Fruit fly (Drosophila melanogaster) whole organism, embryonic: ENCODE results near the gene SkpD.

Experiments used
- ATbp ChIP-seq: fragments of 200-800 bp; sonication (Bioruptor generic); optimal IDR thresholded peaks from 2 replicates; lab custom pipeline; 2017; ENCODE audit warnings: missing biosample characterization, mild to moderate bottlenecking, missing genetic modification characterization, missing genetic modification reagents
- Asciz ChIP-seq: fragments of 200-800 bp; sonication (Bioruptor generic); optimal IDR thresholded peaks from 2 replicates; lab custom pipeline; 2017; ENCODE audit warnings: missing biosample characterization, mild to moderate bottlenecking, missing genetic modification characterization, missing genetic modification reagents
- Blimp-1 ChIP-seq: fragments of 200-800 bp; sonication (Bioruptor generic); optimal IDR thresholded peaks from 3 replicates; lab custom pipeline; 2018; ENCODE audit warnings: missing biosample characterization, missing genetic modification characterization, mild to moderate bottlenecking, moderate library complexity, missing genetic modification reagents
- CG10565 ChIP-seq: fragments of 200-800 bp; sonication (Bioruptor generic); optimal IDR thresholded peaks from 3 replicates; lab custom pipeline; 2016; ENCODE audit warnings: missing biosample characterization, mild to moderate bottlenecking, missing genetic modification characterization
- CG11504 ChIP-seq: fragments of 200-800 bp; sonication (Bioruptor generic); optimal IDR thresholded peaks from 3 replicates; lab custom pipeline; 2019; ENCODE audit warnings: missing biosample characterization, mild to moderate bottlenecking, missing genetic modification characterization, moderate library complexity
- CG12219 ChIP-seq: fragments of 200-800 bp; sonication (Bioruptor generic); optimal IDR thresholded peaks from 3 replicates; lab custom pipeline; 2018; ENCODE audit warnings: missing biosample characterization, mild to moderate bottlenecking, missing genetic modification characterization
- CG1529 ChIP-seq: fragments of 200-800 bp; sonication (Bioruptor generic); optimal IDR thresholded peaks from 3 replicates; lab custom pipeline; 2018; ENCODE audit warnings: missing biosample characterization, missing genetic modification characterization
- CG1603 ChIP-seq: fragments of 200-800 bp; sonication (Bioruptor generic); optimal IDR thresholded peaks from 2 replicates; lab custom pipeline; 2019; ENCODE audit warnings: missing biosample characterization, mild to moderate bottlenecking, missing genetic modification characterization, moderate library complexity
- CG18262 ChIP-seq: fragments of 200-800 bp; optimal IDR thresholded peaks from 3 replicates; lab custom pipeline; 2019; ENCODE audit warnings: missing biosample characterization, mild to moderate bottlenecking, missing genetic modification characterization, moderate library complexity
- CG18764 ChIP-seq: fragments of 200-800 bp; sonication (Bioruptor generic); optimal IDR thresholded peaks from 3 replicates; lab custom pipeline; 2016; ENCODE audit warnings: missing biosample characterization, missing genetic modification characterization
- CG2875 ChIP-seq: fragments of 200-800 bp; sonication (Bioruptor generic); optimal IDR thresholded peaks from 2 replicates; lab custom pipeline; 2017; ENCODE audit warnings: missing biosample characterization, mild to moderate bottlenecking, missing genetic modification characterization, missing genetic modification reagents
- CG31441 ChIP-seq: fragments of 200-800 bp; sonication (Bioruptor generic); IDR thresholded peaks from 2 replicates; pipeline ENCODE4 v1.3.6; 2022; ENCODE audit warnings: missing biosample characterization, missing genetic modification characterization
- CG33213 ChIP-seq: fragments of 200-800 bp; sonication (Bioruptor generic); optimal IDR thresholded peaks from 3 replicates; lab custom pipeline; 2016; ENCODE audit warnings: missing biosample characterization, missing genetic modification characterization
- CG34376 ChIP-seq: fragments of 200-800 bp; sonication (Bioruptor generic); optimal IDR thresholded peaks from 2 replicates; lab custom pipeline; 2018; ENCODE audit warnings: missing biosample characterization, mild to moderate bottlenecking, missing genetic modification characterization
- CG4730 ChIP-seq: fragments of 200-800 bp; sonication (Bioruptor generic); IDR thresholded peaks from 2 replicates; pipeline ENCODE4 v1.3.6; 2022; ENCODE audit warnings: missing biosample characterization, missing genetic modification characterization
- CG6254 ChIP-seq: fragments of 200-800 bp; sonication (Bioruptor generic); optimal IDR thresholded peaks from 3 replicates; lab custom pipeline; 2017; ENCODE audit warnings: mild to moderate bottlenecking, missing biosample characterization, missing genetic modification reagents, missing genetic modification characterization
- CG6689 ChIP-seq: fragments of 200-800 bp; sonication (Bioruptor generic); IDR thresholded peaks from 2 replicates; pipeline ENCODE4 v1.3.6; 2022; ENCODE audit warnings: missing biosample characterization, missing genetic modification characterization
- CG7786 ChIP-seq: fragments of 200-800 bp; sonication (Bioruptor generic); optimal IDR thresholded peaks from 2 replicates; lab custom pipeline; 2016; ENCODE audit warnings: missing biosample characterization, missing genetic modification characterization
- CG7839 ChIP-seq: fragments of 200-800 bp; sonication (Bioruptor generic); optimal IDR thresholded peaks from 3 replicates; lab custom pipeline; 2018; ENCODE audit warnings: missing biosample characterization, mild to moderate bottlenecking, missing genetic modification characterization, moderate library complexity
- CG8765 ChIP-seq: fragments of 200-800 bp; sonication (Bioruptor generic); IDR thresholded peaks from 2 replicates; pipeline ENCODE4 v1.3.6; 2022; ENCODE audit warnings: missing biosample characterization, missing genetic modification characterization
- CG8924 ChIP-seq: fragments of 200-800 bp; optimal IDR thresholded peaks from 3 replicates; lab custom pipeline; 2019; ENCODE audit warnings: missing biosample characterization, mild to moderate bottlenecking, missing genetic modification characterization, moderate library complexity
- CG9817 ChIP-seq: fragments of 200-800 bp; sonication (Bioruptor generic); optimal IDR thresholded peaks from 2 replicates; lab custom pipeline; 2018; ENCODE audit warnings: missing biosample characterization, mild to moderate bottlenecking, missing genetic modification characterization, moderate library complexity
- CHES-1-like ChIP-seq: fragments of 200-800 bp; sonication (Bioruptor generic); optimal IDR thresholded peaks from 2 replicates; lab custom pipeline; 2016; ENCODE audit warnings: missing biosample characterization, missing genetic modification characterization
- Chrac-16 ChIP-seq: fragments of 200-800 bp; sonication (Bioruptor generic); optimal IDR thresholded peaks from 3 replicates; lab custom pipeline; 2016; ENCODE audit warnings: missing biosample characterization, missing genetic modification characterization
- D ChIP-seq, 2 experiments: fragments of 200-800 bp in 1 of 2; fragments of >200 bp in 1 of 2; sonication (Bioruptor generic) in 1 of 2; optimal IDR thresholded peaks; 2 replicates in 1 of 2; 3 replicates in 1 of 2; lab custom pipeline; 2017; ENCODE audit warnings: mild to moderate bottlenecking in 1 of 2, missing biosample characterization in 1 of 2, missing genetic modification characterization in 1 of 2, missing genetic modification reagents in 1 of 2
- Doc2 ChIP-seq: fragments of 200-800 bp; sonication (Bioruptor generic); IDR thresholded peaks from 2 replicates; pipeline ENCODE4 v1.3.6; 2022; ENCODE audit warnings: missing biosample characterization, missing genetic modification characterization
- Drgx ChIP-seq: fragments of 200-800 bp; sonication (Bioruptor generic); IDR thresholded peaks from 2 replicates; pipeline ENCODE4 v1.3.6; 2022; ENCODE audit warnings: missing biosample characterization, missing genetic modification characterization
- Fer3 ChIP-seq: fragments of 200-800 bp; sonication (Bioruptor generic); optimal IDR thresholded peaks from 2 replicates; lab custom pipeline; 2018; ENCODE audit warnings: missing biosample characterization, mild to moderate bottlenecking, missing genetic modification characterization, moderate library complexity
- Gsc ChIP-seq: fragments of 200-800 bp; sonication (Bioruptor generic); IDR thresholded peaks from 2 replicates; pipeline ENCODE4 v1.3.6; 2022; ENCODE audit warnings: missing biosample characterization, missing genetic modification characterization
- Hr39 ChIP-seq: fragments of >200 bp; optimal IDR thresholded peaks from 2 replicates; lab custom pipeline; 2017
- MESR4 ChIP-seq: fragments of 200-800 bp; sonication (Bioruptor generic); optimal IDR thresholded peaks from 2 replicates; lab custom pipeline; 2018; ENCODE audit warnings: missing biosample characterization, mild to moderate bottlenecking, missing genetic modification characterization, moderate library complexity
- Meics ChIP-seq: fragments of 200-800 bp; sonication (Bioruptor generic); optimal IDR thresholded peaks from 2 replicates; lab custom pipeline; 2017; ENCODE audit warnings: missing biosample characterization, mild to moderate bottlenecking, missing genetic modification characterization
- NfI ChIP-seq: fragments of 200-800 bp; sonication (Bioruptor generic); optimal IDR thresholded peaks from 3 replicates; lab custom pipeline; 2018; ENCODE audit warnings: missing biosample characterization, mild to moderate bottlenecking, missing genetic modification characterization, moderate library complexity
- Pdp1 ChIP-seq, 2 experiments: fragments of 200-800 bp; sonication (Bioruptor generic); optimal IDR thresholded peaks; 3 replicates each; lab custom pipeline; 2016; ENCODE audit warnings: missing biosample characterization in 2 of 2, missing genetic modification characterization in 2 of 2, mild to moderate bottlenecking in 1 of 2, moderate library complexity in 1 of 2
- Sry-δ ChIP-seq: fragments of 200-800 bp; sonication (Bioruptor generic); optimal IDR thresholded peaks from 2 replicates; lab custom pipeline; 2016; ENCODE audit warnings: missing biosample characterization, missing genetic modification characterization
- TFAM ChIP-seq: fragments of 200-800 bp; sonication (Bioruptor generic); optimal IDR thresholded peaks from 2 replicates; lab custom pipeline; 2017; ENCODE audit warnings: missing biosample characterization, missing genetic modification characterization, inconsistent platforms
- cad ChIP-seq: fragments of >200 bp; optimal IDR thresholded peaks from 2 replicates; lab custom pipeline; 2017; ENCODE audit warnings: missing biosample characterization, missing genetic modification characterization
- cwo ChIP-seq: fragments of 200-800 bp; sonication (Bioruptor generic); optimal IDR thresholded peaks from 3 replicates; lab custom pipeline; 2017; ENCODE audit warnings: missing biosample characterization, missing genetic modification characterization, mild to moderate bottlenecking, moderate library complexity, missing genetic modification reagents
- da ChIP-seq: fragments of 200-800 bp; sonication (Bioruptor generic); optimal IDR thresholded peaks from 2 replicates; lab custom pipeline; 2016; ENCODE audit warnings: missing biosample characterization, missing genetic modification characterization
- dmrt11E ChIP-seq: fragments of 200-800 bp; sonication (Bioruptor generic); optimal IDR thresholded peaks from 3 replicates; lab custom pipeline; 2018; ENCODE audit warnings: missing biosample characterization, mild to moderate bottlenecking, missing genetic modification characterization, moderate library complexity
- inv ChIP-seq: fragments of 200-800 bp; sonication (Bioruptor generic); IDR thresholded peaks from 2 replicates; pipeline ENCODE4 v1.3.6; 2022; ENCODE audit warnings: missing biosample characterization, missing genetic modification characterization; ENCODE audit not compliant: partially characterized antibody
- otp ChIP-seq: fragments of 200-800 bp; sonication (Bioruptor generic); IDR thresholded peaks from 3 replicates; pipeline ENCODE4, ENCODE4 v1.3.6; 2022; ENCODE audit warnings: missing biosample characterization, missing genetic modification characterization
- pros ChIP-seq: fragments of 200-800 bp; sonication (Bioruptor generic); optimal IDR thresholded peaks from 3 replicates; lab custom pipeline; 2019; ENCODE audit warnings: missing biosample characterization, mild to moderate bottlenecking, missing genetic modification characterization, moderate library complexity
- pzg ChIP-seq: fragments of 200-800 bp; sonication (Bioruptor generic); optimal IDR thresholded peaks from 3 replicates; lab custom pipeline; 2018; ENCODE audit warnings: missing biosample characterization, mild to moderate bottlenecking, missing genetic modification characterization, moderate library complexity
- shn ChIP-seq: fragments of 200-800 bp; sonication (Bioruptor generic); optimal IDR thresholded peaks from 3 replicates; lab custom pipeline; 2016; ENCODE audit warnings: missing biosample characterization, missing genetic modification characterization
- sima ChIP-seq: fragments of 200-800 bp; sonication (Bioruptor generic); optimal IDR thresholded peaks from 2 replicates; lab custom pipeline; 2016; ENCODE audit warnings: missing biosample characterization, missing genetic modification characterization
- sob ChIP-seq: fragments of 200-800 bp; sonication (Bioruptor generic); IDR thresholded peaks from 2 replicates; pipeline ENCODE4 v1.3.6; 2022; ENCODE audit warnings: missing biosample characterization, missing genetic modification characterization
- tup ChIP-seq: fragments of 200-800 bp; sonication (Bioruptor generic); optimal IDR thresholded peaks from 2 replicates; lab custom pipeline; 2016; ENCODE audit warnings: missing biosample characterization, mild to moderate bottlenecking, missing genetic modification characterization, moderate library complexity
- z ChIP-seq: fragments of 200-800 bp; sonication (Bioruptor generic); IDR thresholded peaks from 3 replicates; pipeline ENCODE4 v1.3.6; 2022; ENCODE audit warnings: missing biosample characterization, missing genetic modification characterization

Gene SkpD

dm6 chrX:19846701-19847383 lies 34.3 kb downstream of the SkpD start (continued):
- peak; percentile 81 for TF ChIP-seq CG8765 (GFP tag; lab: Robert Waterston, UW)
- TF ChIP-seq CG7786 (GFP tag; lab: Kevin White, UChicago), result peak; percentile 94
- peak; percentile 92 for TF ChIP-seq CG1529 (GFP tag; lab: Kevin White, UChicago)
- TF ChIP-seq CG33213 (GFP tag; lab: Kevin White, UChicago), result peak; percentile 86
- peak; percentile 95 for TF ChIP-seq otp (GFP tag; lab: Robert Waterston, UW)
- TF ChIP-seq cwo (GFP tag; lab: Kevin White, UChicago), result peak; percentile 85
- TF ChIP-seq Gsc (GFP tag; lab: Robert Waterston, UW), result peak; percentile 88
- peak; percentile 93 for TF ChIP-seq CG31441 (GFP tag; lab: Robert Waterston, UW)
- TF ChIP-seq Chrac-16 (GFP tag; lab: Kevin White, UChicago), result peak; percentile 95
- peak; percentile 78 for TF ChIP-seq pros (GFP tag; lab: Kevin White, UChicago)
- TF ChIP-seq tup (GFP tag; lab: Kevin White, UChicago), result peak; percentile 74
- no peak for TF ChIP-seq inv (GFP tag; lab: Robert Waterston, UW)
- TF ChIP-seq Pdp1 (GFP tag; optimal IDR thresholded peaks at IDR 0.05; lab: Kevin White, UChicago), result peak; percentile 90 to 95
- TF ChIP-seq pzg (GFP tag; lab: Kevin White, UChicago), result peak; percentile 5
- peak; percentile 81 for TF ChIP-seq CG18764 (GFP tag; lab: Kevin White, UChicago)
- TF ChIP-seq ATbp (GFP tag; lab: Kevin White, UChicago), result peak; percentile 93
- peak; percentile 85 for TF ChIP-seq Doc2 (GFP tag; lab: Robert Waterston, UW)
- peak; percentile 54 for TF ChIP-seq TFAM
- peak; percentile 96 for TF ChIP-seq CG1603 (tag; lab: Kevin White, UChicago)
- peak; percentile 92 for TF ChIP-seq NfI (GFP tag; lab: Kevin White, UChicago)
- peak; percentile 87 for TF ChIP-seq CG6254 (GFP tag; lab: Kevin White, UChicago)
- no peak for TF ChIP-seq D (optimal IDR thresholded peaks at IDR 0.05; lab: Kevin White, UChicago)
- TF ChIP-seq D (GFP tag; optimal IDR thresholded peaks at IDR 0.05; lab: Kevin White, UChicago), result peak; percentile 95
- TF ChIP-seq cad, result no peak
- TF ChIP-seq Blimp-1 (GFP tag; lab: Kevin White, UChicago), result peak; percentile 92
- TF ChIP-seq CHES-1-like (GFP tag; lab: Kevin White, UChicago), result peak; percentile 95
- TF ChIP-seq CG10565 (GFP tag; lab: Kevin White, UChicago), result no peak
- peak; percentile 96 for TF ChIP-seq Drgx (GFP tag; lab: Robert Waterston, UW)
- TF ChIP-seq CG2875 (GFP tag; lab: Kevin White, UChicago), result peak; percentile 91
- peak; percentile 95 for TF ChIP-seq CG6689
- TF ChIP-seq sob (GFP tag; lab: Robert Waterston, UW), result peak; percentile 93
- TF ChIP-seq CG18262 (tag; lab: Kevin White, UChicago), result peak; percentile 91
- peak; percentile 48 for TF ChIP-seq MESR4
- TF ChIP-seq z, result peak; percentile 65
- TF ChIP-seq CG7839 (tag; lab: Kevin White, UChicago), result peak; percentile 95
- peak; percentile 85 for TF ChIP-seq sima (GFP tag; lab: Kevin White, UChicago)
- TF ChIP-seq Meics (GFP tag; lab: Kevin White, UChicago), result peak; percentile 87
- TF ChIP-seq CG34376 (GFP tag; lab: Kevin White, UChicago), result peak; percentile 72
- peak; percentile 94 for TF ChIP-seq CG8924 (tag; lab: Kevin White, UChicago)
- TF ChIP-seq Sry-δ (GFP tag; lab: Kevin White, UChicago), result peak; percentile 60
- TF ChIP-seq CG11504 (tag; lab: Kevin White, UChicago), result peak; percentile 95
- no peak for TF ChIP-seq Hr39 (lab: Kevin White, UChicago)
- TF ChIP-seq shn (GFP tag; lab: Kevin White, UChicago), result peak; percentile 95
- TF ChIP-seq CG4730, result peak; percentile 95
- peak; percentile 93 for TF ChIP-seq da (GFP tag; lab: Kevin White, UChicago)
- peak; percentile 93 for TF ChIP-seq dmrt11E (tag; lab: Kevin White, UChicago)
- TF ChIP-seq Asciz (GFP tag; lab: Kevin White, UChicago), result peak; percentile 76
- peak; percentile 91 for TF ChIP-seq Fer3 (tag; lab: Kevin White, UChicago)
- TF ChIP-seq CG12219 (GFP tag; lab: Kevin White, UChicago), result peak; percentile 95
- peak; percentile 92 for TF ChIP-seq CG9817 (tag; lab: Kevin White, UChicago)
